Worm (Caenorhabditis elegans): ENCODE results near the gene slc-17.7.

slc-17.7 gene

ce11 chrV:9222819-9223218 lies 43.5 kb downstream of the slc-17.7 start:
- no peak for TF ChIP-seq unc-62 (GFP tag; optimal IDR thresholded peaks at IDR 0.05)

- no peak for TF ChIP-seq unc-62 (GFP tag; optimal IDR thresholded peaks at IDR 0.05)
These were observed 44.7 kb downstream of the slc-17.7 start, which contains the start of gene grd-6 for ce11 chrV:9221566-9221965. Gene grd-6 (plus strand): TSS chrV:9221866.

ce11 chrV:9220444-9220843 lies 45.9 kb downstream of the slc-17.7 start:
- TF ChIP-seq unc-62 (GFP tag; optimal IDR thresholded peaks at IDR 0.05), result no peak

ce11 chrV:9219390-9219733 lies 46.9 kb downstream of the slc-17.7 start:
- no peak for TF ChIP-seq unc-62 (GFP tag; optimal IDR thresholded peaks at IDR 0.05)

ce11 chrV:9218655-9219389 lies 47.5 kb downstream of the slc-17.7 start:
- TF ChIP-seq unc-62 (GFP tag; optimal IDR thresholded peaks at IDR 0.05), result no peak

ce11 chrV:9218214-9218613 lies 48.1 kb downstream of the slc-17.7 start:
- TF ChIP-seq unc-62 (GFP tag; optimal IDR thresholded peaks at IDR 0.05), result no peak

- no peak for TF ChIP-seq unc-62 (GFP tag; optimal IDR thresholded peaks at IDR 0.05)
These were observed 49.1 kb downstream of the slc-17.7 start, which contains the start of gene pacs-1 for ce11 chrV:9217158-9217557. Gene pacs-1 (minus strand): TSS chrV:9217258.

Data from whole organism, dauer.